Worm (Caenorhabditis elegans): ENCODE results near the gene C08H9.16.

Gene C08H9.16

DNA sequence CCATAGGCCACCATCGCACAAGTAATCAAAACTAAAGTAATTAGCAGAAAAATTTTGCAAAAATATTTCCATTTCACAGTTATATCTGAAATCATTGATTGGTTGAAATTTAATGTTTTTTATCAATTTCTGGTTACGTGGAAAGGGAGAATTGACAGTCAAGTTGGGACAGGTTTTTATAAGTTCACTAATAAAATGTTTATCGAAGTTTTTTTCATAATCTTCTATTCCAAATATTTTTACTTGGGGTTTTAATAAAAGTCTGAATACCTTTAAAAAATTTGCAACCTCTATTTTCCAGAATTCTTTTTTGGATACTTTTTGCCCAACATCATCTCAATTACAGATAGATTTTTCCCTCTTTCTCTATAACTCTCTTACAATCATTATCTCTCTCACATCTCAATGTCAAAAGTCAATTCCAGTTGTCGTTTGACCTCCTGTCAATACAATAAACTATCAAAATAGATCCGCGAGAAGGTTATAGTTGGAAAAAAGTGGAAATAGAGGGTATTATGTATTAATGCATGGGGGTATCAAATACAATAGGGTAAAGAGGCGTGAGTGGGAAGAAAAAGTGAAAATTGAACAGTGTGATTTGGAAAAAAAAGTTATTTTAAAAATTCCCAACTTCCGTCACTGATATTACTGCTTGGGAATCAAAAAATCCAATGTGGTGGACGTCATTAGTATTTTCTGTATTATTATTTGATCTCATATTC lies 17.9 kb upstream of the C08H9.16 start, which contains the start of the genes chil-2 and ctsa-3.2:
chil-2 (minus strand) TSS at position 101 of the 722 bp plus-strand sequence.
ctsa-3.2 (plus strand) TSS at position 672 of the 722 bp plus-strand sequence.
- TF ChIP-seq W03F9.2 (tag; optimal IDR thresholded peaks at IDR 0.05) = no peak
- TF ChIP-seq him-1 (tag; optimal IDR thresholded peaks at IDR 0.05) = no peak
- TF ChIP-seq dao-5 (tag; optimal IDR thresholded peaks at IDR 0.05) = no peak

DNA sequence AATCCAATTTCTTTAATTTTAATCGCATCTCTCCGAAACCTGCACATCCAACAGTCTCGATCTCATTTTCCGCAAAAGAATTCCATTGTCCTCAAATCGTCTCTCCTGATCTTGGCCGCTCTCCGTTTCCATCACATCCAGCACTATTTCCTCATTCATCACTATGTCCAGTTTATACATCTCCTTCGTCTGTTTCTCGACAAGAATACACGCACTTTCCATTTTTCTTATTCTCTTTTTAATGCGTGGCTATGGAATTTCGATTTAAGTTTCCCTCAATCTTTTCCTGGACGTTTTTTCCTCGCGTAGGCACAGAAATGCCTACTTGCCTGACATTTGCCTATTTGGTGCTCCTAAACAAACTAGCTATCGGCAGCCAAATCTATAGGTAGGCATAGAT lies 12.8 kb upstream of the C08H9.16 start:
- TF ChIP-seq him-1 (tag; optimal IDR thresholded peaks at IDR 0.05) = no peak
- TF ChIP-seq dao-5 (tag; optimal IDR thresholded peaks at IDR 0.05) = no peak
- no peak for TF ChIP-seq W03F9.2 (tag; optimal IDR thresholded peaks at IDR 0.05)

DNA sequence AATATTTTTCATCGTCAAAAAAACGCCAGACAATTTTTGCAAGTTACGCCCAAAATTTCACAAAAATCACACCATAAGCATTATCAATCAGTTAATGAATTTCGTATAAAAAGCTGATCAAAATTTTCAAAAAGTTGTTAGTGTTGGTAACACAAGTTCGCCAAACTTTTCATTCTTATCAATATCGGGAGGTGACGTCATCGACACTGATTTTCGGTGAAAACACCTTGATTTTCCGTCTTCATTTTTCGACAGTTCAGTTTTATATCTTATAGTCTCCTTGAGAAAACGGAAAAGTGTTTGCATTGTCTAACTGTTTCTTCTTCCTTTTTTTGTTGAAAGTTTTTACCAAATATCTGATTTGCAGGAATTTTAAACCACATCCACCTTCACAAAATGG lies 11.8 kb upstream of the C08H9.16 start, which contains the start of gene C08H9.15:
C08H9.15 (plus strand) TSS at position 368 of the 400 bp plus-strand sequence.
- TF ChIP-seq W03F9.2 (tag; optimal IDR thresholded peaks at IDR 0.05) (no peak), dao-5 (tag; optimal IDR thresholded peaks at IDR 0.05) (no peak)

DNA sequence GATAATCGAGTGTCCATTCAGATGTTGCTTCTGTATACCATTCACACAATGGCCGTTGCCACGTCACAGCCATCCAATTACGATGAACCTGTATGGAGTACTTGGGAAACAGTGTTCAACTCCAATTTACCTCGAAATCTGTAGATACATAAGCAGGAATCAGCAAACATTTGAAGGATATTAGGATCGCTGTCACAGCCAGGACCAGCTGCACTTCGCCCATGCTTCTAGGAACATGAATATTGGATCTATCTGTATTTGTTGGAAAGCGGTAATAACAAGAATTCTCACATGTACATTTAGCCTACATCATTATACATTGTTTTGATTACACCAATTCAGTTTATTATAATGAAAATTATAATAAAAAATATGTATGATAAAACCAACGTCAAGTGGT lies 6.4 kb upstream of the C08H9.16 start, which contains the start of gene algn-8:
algn-8 (minus strand) TSS at position 227 of the 400 bp plus-strand sequence.
- no peak for TF ChIP-seq W03F9.2 (tag; optimal IDR thresholded peaks at IDR 0.05)
- TF ChIP-seq him-1 (tag; optimal IDR thresholded peaks at IDR 0.05) = no peak
- TF ChIP-seq dao-5 (tag; optimal IDR thresholded peaks at IDR 0.05) = no peak

ce11 chrII:9888549-9888948 lies 4.0 kb upstream of the C08H9.16 start:
- TF ChIP-seq W03F9.2 (tag; optimal IDR thresholded peaks at IDR 0.05) = no peak
- no peak for TF ChIP-seq him-1 (tag; optimal IDR thresholded peaks at IDR 0.05)
- TF ChIP-seq dao-5 (tag; optimal IDR thresholded peaks at IDR 0.05) = no peak

DNA sequence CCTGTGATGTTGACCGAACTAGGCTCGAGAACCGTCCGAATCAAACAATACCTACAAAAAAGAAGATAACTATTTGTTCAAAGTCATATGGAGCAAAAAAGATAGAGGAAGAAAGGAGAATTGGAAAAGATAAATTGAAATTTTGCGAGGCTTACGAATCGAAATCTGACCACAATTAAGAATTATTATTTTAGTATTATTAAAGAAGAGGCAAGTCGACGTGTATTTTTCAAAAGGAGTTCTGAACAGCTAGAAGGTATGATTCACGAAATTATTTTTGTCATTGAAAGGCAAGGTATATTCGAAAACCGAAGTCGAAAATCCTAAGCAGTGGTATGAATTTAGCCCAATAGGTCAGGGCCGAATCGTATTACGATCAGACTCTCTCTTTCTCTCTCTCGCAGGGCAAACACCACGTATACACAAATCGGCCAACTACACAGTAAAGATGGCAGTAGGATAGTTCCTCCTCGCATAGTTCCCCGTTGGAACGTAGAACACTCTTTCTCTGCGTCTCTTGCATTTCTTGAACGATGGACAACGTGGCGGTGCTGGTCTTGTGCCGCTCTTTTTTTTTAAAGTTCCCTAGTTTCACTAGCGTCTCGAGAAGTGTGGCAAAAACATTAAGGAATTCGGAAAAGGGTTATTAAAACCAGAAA lies 1.4 kb upstream of the C08H9.16 start, which contains the start of gene vgln-1:
vgln-1 (minus strand) TSS at position 51 of the 659 bp plus-strand sequence.
- TF ChIP-seq him-1 (tag; optimal IDR thresholded peaks at IDR 0.05) = no peak
- TF ChIP-seq W03F9.2 (tag; optimal IDR thresholded peaks at IDR 0.05) = no peak
- TF ChIP-seq dao-5 (tag; optimal IDR thresholded peaks at IDR 0.05) = no peak

DNA sequence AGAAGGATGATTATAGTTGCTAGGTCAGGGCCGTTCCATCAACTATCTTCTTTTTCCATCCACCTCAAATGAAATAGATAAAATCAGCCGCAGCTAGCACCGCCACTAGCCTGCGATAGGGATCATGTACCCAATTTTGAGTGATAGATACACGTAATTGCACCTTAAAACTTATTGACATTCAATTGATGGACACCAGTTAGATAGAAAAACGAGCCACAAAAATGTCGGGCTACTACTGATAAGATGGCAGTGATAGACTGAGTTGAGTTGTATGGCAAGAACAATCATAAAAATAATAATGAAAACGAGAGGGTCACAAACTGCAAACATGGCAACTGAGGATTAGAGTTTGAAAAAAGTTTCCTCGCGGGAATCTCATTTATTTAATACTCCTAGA lies 755 bp upstream of the C08H9.16 start:
- no peak for TF ChIP-seq him-1 (tag; optimal IDR thresholded peaks at IDR 0.05)
- no peak for TF ChIP-seq W03F9.2 (tag; optimal IDR thresholded peaks at IDR 0.05)
- no peak for TF ChIP-seq dao-5 (tag; optimal IDR thresholded peaks at IDR 0.05)

DNA sequence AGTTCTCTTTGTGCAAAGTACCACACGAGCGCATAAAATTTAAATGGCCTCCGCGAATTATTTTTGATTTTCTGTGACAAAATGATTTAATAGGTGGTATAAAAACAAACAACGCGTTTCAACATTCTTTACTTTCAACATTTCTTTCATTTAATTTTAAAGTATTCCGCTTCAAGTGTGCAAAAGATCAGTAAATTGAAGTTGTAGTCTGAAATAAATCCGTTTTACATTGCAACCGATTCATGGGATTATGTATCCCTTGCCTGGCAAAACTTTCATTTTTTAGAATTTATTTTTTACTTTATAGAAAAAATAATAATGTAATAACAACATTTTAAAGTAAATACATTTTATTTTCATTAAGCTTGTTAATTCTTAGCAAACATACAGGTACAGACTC lies 1.9 kb downstream of the C08H9.16 start, which contains the start of gene F26C11.1:
F26C11.1 (plus strand) TSS at position 301 of the 400 bp plus-strand sequence.
- no peak for TF ChIP-seq W03F9.2 (tag; optimal IDR thresholded peaks at IDR 0.05)
- TF ChIP-seq dao-5 (tag; optimal IDR thresholded peaks at IDR 0.05) = no peak
- no peak for TF ChIP-seq him-1 (tag; optimal IDR thresholded peaks at IDR 0.05)

DNA sequence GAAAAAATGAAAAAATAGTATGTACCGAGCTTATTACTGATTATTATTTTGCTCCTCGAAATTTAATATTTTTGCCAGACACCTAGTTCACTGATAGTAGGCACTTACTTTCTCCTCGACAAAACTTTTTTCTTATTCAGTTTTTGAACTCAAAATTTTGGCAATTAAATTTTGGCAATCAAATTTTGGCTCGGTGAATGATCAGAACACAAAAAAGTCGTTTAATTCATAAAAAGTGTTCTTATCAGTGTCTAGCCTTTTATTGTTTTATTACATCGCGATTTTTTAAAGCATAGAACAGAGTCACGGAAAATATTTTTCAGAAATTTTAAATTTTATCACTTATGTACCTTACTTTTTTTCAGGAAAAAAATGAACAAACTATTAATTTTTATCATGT lies 2.6 kb downstream of the C08H9.16 start:
- TF ChIP-seq dao-5 (tag; optimal IDR thresholded peaks at IDR 0.05) (no peak), W03F9.2 (tag; optimal IDR thresholded peaks at IDR 0.05) (no peak), him-1 (tag; optimal IDR thresholded peaks at IDR 0.05) (no peak)

- no peak for TF ChIP-seq dao-5 (tag; optimal IDR thresholded peaks at IDR 0.05)
- TF ChIP-seq him-1 (tag; optimal IDR thresholded peaks at IDR 0.05) = no peak
These were observed 6.2 kb downstream of the C08H9.16 start for ce11 chrII:9898744-9899143.

DNA sequence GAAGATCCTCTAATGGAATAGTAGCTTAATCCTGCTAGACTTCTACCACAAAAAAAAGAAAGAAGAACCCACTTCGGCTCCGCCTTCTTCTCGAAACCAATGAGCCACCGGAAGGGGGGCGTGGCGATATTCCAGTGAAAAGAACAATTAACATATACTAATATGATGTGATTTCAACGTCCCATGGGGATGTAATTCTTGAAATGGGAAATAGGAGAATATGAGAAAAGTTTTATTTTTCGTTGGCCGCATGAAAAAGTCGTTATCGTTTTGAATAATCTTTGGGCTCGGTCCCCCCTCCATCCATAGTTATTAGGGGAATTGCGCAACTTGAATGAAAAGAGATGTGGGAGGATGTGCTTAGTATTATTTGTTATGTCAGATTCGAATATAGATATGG lies 7.7 kb downstream of the C08H9.16 start, which contains the start of gene unc-4:
unc-4 (minus strand) TSS at position 101 of the 400 bp plus-strand sequence.
- TF ChIP-seq him-1 (tag; optimal IDR thresholded peaks at IDR 0.05) (no peak), dao-5 (tag; optimal IDR thresholded peaks at IDR 0.05) (no peak), W03F9.2 (tag; optimal IDR thresholded peaks at IDR 0.05) (no peak)

ce11 chrII:9904459-9904858 lies 11.9 kb downstream of the C08H9.16 start:
- no peak for TF ChIP-seq W03F9.2 (tag; optimal IDR thresholded peaks at IDR 0.05)
- no peak for TF ChIP-seq him-1 (tag; optimal IDR thresholded peaks at IDR 0.05)
- TF ChIP-seq dao-5 (tag; optimal IDR thresholded peaks at IDR 0.05) = no peak

DNA sequence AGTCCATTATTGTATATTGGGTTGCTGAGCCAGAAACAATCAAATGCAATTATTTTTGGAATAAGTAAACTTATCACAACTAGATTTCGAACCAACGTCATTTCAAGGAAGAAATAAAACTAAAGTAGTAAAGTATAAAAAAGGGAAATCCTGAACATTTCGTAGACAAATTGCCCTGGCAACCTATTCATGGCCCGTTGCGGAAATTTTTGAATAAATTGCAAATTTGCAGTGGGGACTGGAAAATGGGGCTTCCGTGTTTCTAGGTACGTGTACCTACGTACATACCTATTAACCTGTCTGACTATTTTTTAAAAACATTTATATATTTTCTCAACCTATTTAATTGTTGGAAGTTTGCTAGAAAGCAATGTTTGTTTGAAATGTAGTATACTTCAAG lies 22.4 kb downstream of the C08H9.16 start, which contains the start of gene F26C11.3:
F26C11.3 (minus strand) TSS at position 101 of the 400 bp plus-strand sequence.
- no peak for TF ChIP-seq him-1 (tag; optimal IDR thresholded peaks at IDR 0.05)
- no peak for TF ChIP-seq W03F9.2 (tag; optimal IDR thresholded peaks at IDR 0.05)
- no peak for TF ChIP-seq dao-5 (tag; optimal IDR thresholded peaks at IDR 0.05)

ce11 chrII:9916177-9916576 lies 23.6 kb downstream of the C08H9.16 start, which contains the start of gene F26C11.4:
Gene F26C11.4, minus strand, starts transcription at chrII:9916277.
- TF ChIP-seq dao-5 (tag; optimal IDR thresholded peaks at IDR 0.05) (no peak), him-1 (tag; optimal IDR thresholded peaks at IDR 0.05) (no peak), W03F9.2 (tag; optimal IDR thresholded peaks at IDR 0.05) (no peak)

All from whole organism, L4/young adult.